Fruit fly (Drosophila melanogaster): ENCODE results near the gene CG12608.

The CG12608 gene

DNA sequence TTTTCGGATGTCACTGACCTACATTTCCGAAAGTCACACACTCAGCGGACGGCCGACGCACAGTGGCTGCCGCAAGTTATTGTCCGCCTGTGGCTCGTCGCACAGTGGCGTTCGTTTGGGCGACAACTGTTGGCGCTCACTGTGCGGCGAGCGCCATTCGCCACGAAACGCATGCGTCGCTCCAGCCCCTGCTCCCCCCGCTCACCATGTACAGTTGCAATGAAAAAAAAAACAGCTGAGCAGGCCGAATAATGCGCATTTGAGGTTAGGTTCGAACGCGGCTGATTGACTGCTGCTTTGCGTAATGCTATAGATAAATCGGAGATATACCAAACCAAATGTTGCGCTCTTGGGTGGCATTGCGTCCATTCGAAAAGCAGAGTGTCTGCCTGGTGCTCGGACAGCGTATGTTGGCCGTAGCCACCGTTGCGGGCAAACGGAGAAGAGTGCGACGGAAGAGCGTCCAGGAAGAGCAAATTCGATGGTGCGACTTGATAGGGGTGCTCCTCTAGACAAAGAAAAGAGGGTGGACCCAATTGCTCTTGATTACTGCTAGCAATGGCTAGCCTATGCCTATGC, 21.0 kb downstream of the CG12608 start (continued):
- TF ChIP-seq fd85E (GFP tag; optimal IDR thresholded peaks at IDR 0.05) (peak; percentile 25), CG3919 (GFP tag; optimal IDR thresholded peaks at IDR 0.05) (peak; percentile 89), CG9139 (GFP tag; optimal IDR thresholded peaks at IDR 0.05) (peak; percentile 7), Lpt (GFP tag; optimal IDR thresholded peaks at IDR 0.05) (peak; percentile 64), Eip93F (GFP tag; optimal IDR thresholded peaks at IDR 0.05) (peak; percentile 68), Eip75B (GFP tag; optimal IDR thresholded peaks at IDR 0.05) (peak; percentile 93), CG6808 (GFP tag; optimal IDR thresholded peaks at IDR 0.05) (peak; percentile 65), Sox102F (GFP tag; optimal IDR thresholded peaks at IDR 0.05) (peak; percentile 71), CG8632 (GFP tag; optimal IDR thresholded peaks at IDR 0.05) (peak; percentile 46), CG6276 (GFP tag; optimal IDR thresholded peaks at IDR 0.05) (peak; percentile 27), CG32006 (GFP tag; optimal IDR thresholded peaks at IDR 0.05) (peak; percentile 76), achi (GFP tag; optimal IDR thresholded peaks at IDR 0.05) (peak; percentile 62), CG8119 (GFP tag; IDR thresholded peaks at IDR 0.05) (peak; percentile 62), ss (GFP tag; optimal IDR thresholded peaks at IDR 0.05) (peak; percentile 64 to 70), Hr38 (GFP tag; optimal IDR thresholded peaks at IDR 0.05) (no peak), CG16779 (tag; optimal IDR thresholded peaks at IDR 0.05) (peak; percentile 69), CG34406 (GFP tag; optimal IDR thresholded peaks at IDR 0.05) (peak; percentile 62), Ets96B (tag; optimal IDR thresholded peaks at IDR 0.05) (peak; percentile 44), CG6792 (GFP tag; optimal IDR thresholded peaks at IDR 0.05) (peak; percentile 81), CG7368 (GFP tag; optimal IDR thresholded peaks at IDR 0.05) (peak; percentile 88), Smox (GFP tag; optimal IDR thresholded peaks at IDR 0.05) (peak; percentile 76), CG31627 (GFP tag; optimal IDR thresholded peaks at IDR 0.05) (peak; percentile 84), eg (GFP tag; IDR thresholded peaks at IDR 0.05) (peak; percentile 91), Met (GFP tag; optimal IDR thresholded peaks at IDR 0.05) (peak; percentile 83), CG10631 (GFP tag; optimal IDR thresholded peaks at IDR 0.05) (peak; percentile 58), fkh (GFP tag; optimal IDR thresholded peaks at IDR 0.05) (no peak), Eip78C (GFP tag) (peak; percentile 84)

DNA sequence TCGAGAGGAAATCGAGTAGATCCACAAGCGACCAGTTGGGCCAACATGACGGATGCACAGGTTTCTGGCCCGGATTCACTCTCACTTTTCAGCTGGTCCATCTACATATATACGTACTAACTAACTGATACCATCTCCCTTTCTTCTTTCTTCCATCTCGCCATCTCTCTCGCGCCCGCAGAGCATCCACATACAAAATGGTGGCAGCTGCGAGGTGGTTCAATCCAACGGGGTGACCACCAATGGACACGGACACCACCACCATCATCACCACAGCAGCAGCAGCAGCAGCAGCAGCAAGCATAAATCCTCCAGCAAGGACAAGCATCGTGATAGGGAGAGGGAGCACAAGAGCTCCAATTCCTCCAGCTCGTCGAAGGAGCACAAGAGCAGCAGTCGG, 23.5 kb downstream of the CG12608 start:
- TF ChIP-seq CG6854 (GFP tag; optimal IDR thresholded peaks at IDR 0.05) (no peak), Eip93F (GFP tag; optimal IDR thresholded peaks at IDR 0.05) (no peak), Met (GFP tag; optimal IDR thresholded peaks at IDR 0.05) (no peak), cyc (GFP tag; optimal IDR thresholded peaks at IDR 0.05) (no peak)

DNA sequence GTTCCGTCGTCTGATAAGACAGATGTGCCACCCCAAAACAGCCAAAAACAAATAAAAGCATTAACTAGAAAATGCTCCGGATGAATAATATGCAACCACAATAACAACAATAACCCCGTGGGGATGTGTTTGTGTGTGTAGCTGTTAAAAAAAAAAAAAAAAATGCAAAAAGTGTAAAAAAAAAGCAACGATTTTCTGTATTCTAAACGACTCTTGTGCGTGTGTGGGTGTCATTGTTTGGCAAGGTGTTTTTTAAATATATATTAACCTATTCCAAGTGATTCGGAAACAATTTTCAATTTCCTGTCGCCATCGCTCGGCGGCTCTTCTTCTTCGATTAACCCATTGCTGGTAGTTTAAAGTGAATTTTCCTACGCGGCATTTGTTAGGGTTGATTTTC, 23.9 kb downstream of the CG12608 start:
- TF ChIP-seq Sox14 (GFP tag; optimal IDR thresholded peaks at IDR 0.05) (no peak), lz (GFP tag; optimal IDR thresholded peaks at IDR 0.05) (no peak), CG7368 (GFP tag; optimal IDR thresholded peaks at IDR 0.05) (no peak), CG3919 (GFP tag; optimal IDR thresholded peaks at IDR 0.05) (peak; percentile 9), CG15336 (GFP tag; IDR thresholded peaks at IDR 0.05) (peak; percentile 57), CG6276 (GFP tag; optimal IDR thresholded peaks at IDR 0.05) (peak; percentile 38), pdm3 (GFP tag; optimal IDR thresholded peaks at IDR 0.05) (peak; percentile 39), dac (GFP tag; optimal IDR thresholded peaks at IDR 0.05) (no peak), Gug (GFP tag; IDR thresholded peaks at IDR 0.05) (no peak), CG9139 (GFP tag; optimal IDR thresholded peaks at IDR 0.05) (peak; percentile 55), Ets96B (tag; optimal IDR thresholded peaks at IDR 0.05) (peak; percentile 42), CG6163 (GFP tag; IDR thresholded peaks at IDR 0.05) (peak; percentile 66; the same call in 2 of the 3 replicates), CG10631 (GFP tag; optimal IDR thresholded peaks at IDR 0.05) (no peak), CG16779 (tag; optimal IDR thresholded peaks at IDR 0.05) (peak; percentile 45), CG8119 (GFP tag; IDR thresholded peaks at IDR 0.05) (peak; percentile 77), dsx (GFP tag; optimal IDR thresholded peaks at IDR 0.05; ENCODE audit: poor library complexity, severe bottlenecking) (peak; percentile 17), topi (GFP tag; optimal IDR thresholded peaks at IDR 0.05) (no peak), Eip78C (GFP tag) (peak; percentile 80), CG32006 (GFP tag; optimal IDR thresholded peaks at IDR 0.05) (peak; percentile 16), CG6854 (GFP tag; optimal IDR thresholded peaks at IDR 0.05) (no peak), CG6792 (GFP tag; optimal IDR thresholded peaks at IDR 0.05) (peak; percentile 5), Eip75B (GFP tag; optimal IDR thresholded peaks at IDR 0.05) (no peak), vri (GFP tag; optimal IDR thresholded peaks at IDR 0.05) (peak; percentile 70), fd59A (GFP tag; optimal IDR thresholded peaks at IDR 0.05) (no peak), cyc (GFP tag; optimal IDR thresholded peaks at IDR 0.05) (no peak), achi (GFP tag; optimal IDR thresholded peaks at IDR 0.05) (no peak), Sox15 (GFP tag; optimal IDR thresholded peaks at IDR 0.05) (no peak), Blimp-1 (GFP tag; optimal IDR thresholded peaks at IDR 0.05) (no peak), CG34406 (GFP tag; optimal IDR thresholded peaks at IDR 0.05) (peak; percentile 48), svp (GFP tag) (no peak), Hr38 (GFP tag; optimal IDR thresholded peaks at IDR 0.05) (no peak), CG10669 (GFP tag; optimal IDR thresholded peaks at IDR 0.05) (peak; percentile 24), CG11902 (GFP tag; optimal IDR thresholded peaks at IDR 0.05) (no peak)
